Worm (Caenorhabditis elegans): Measurements from ENCODE around the gene W02G9.4.

Gene W02G9.4

ce11 chrV:2684227-2684626, 17.5 kb downstream of the W02G9.4 start:
- TF ChIP-seq tra-4 (tag; optimal IDR thresholded peaks at IDR 0.05) (no peak), flt-1 (GFP tag; IDR thresholded peaks at IDR 0.05) (no peak), tbx-37 (GFP tag; conservative IDR thresholded peaks at IDR 0.05) (no peak), ets-7 (tag; optimal IDR thresholded peaks at IDR 0.05) (no peak), aly-1 (tag; optimal IDR thresholded peaks at IDR 0.05) (no peak), hmbx-1 (tag; optimal IDR thresholded peaks at IDR 0.05) (no peak), hmg-4 (GFP tag; optimal IDR thresholded peaks at IDR 0.05) (no peak)

- TF ChIP-seq hnd-1 (tag; optimal IDR thresholded peaks at IDR 0.05): no peak
- TF ChIP-seq ceh-13 (GFP tag; optimal IDR thresholded peaks at IDR 0.05): no peak
- no peak for TF ChIP-seq ama-1 (optimal IDR thresholded peaks at IDR 0.05)
- no peak for TF ChIP-seq ets-7 (tag; optimal IDR thresholded peaks at IDR 0.05)
- TF ChIP-seq sea-1 (GFP tag; conservative IDR thresholded peaks at IDR 0.05): no peak
- no peak for TF ChIP-seq tbx-11 (GFP tag; IDR thresholded peaks at IDR 0.05)
- no peak for TF ChIP-seq hmbx-1 (tag; optimal IDR thresholded peaks at IDR 0.05)
- no peak for TF ChIP-seq ceh-36 (tag; optimal IDR thresholded peaks at IDR 0.05)
- TF ChIP-seq tbx-37 (GFP tag; conservative IDR thresholded peaks at IDR 0.05): no peak
- TF ChIP-seq F13C5.2 (tag; optimal IDR thresholded peaks at IDR 0.05): no peak
- TF ChIP-seq hmg-4 (GFP tag; optimal IDR thresholded peaks at IDR 0.05): no peak
- TF ChIP-seq aly-1 (tag; optimal IDR thresholded peaks at IDR 0.05): no peak
- no peak for TF ChIP-seq scrt-1 (GFP tag; IDR thresholded peaks at IDR 0.05)
- no peak for TF ChIP-seq B0310.2 (tag; optimal IDR thresholded peaks at IDR 0.05)
- TF ChIP-seq tra-4 (tag; optimal IDR thresholded peaks at IDR 0.05): no peak
- TF ChIP-seq pes-1 (GFP tag; IDR thresholded peaks at IDR 0.05): no peak
- TF ChIP-seq flt-1 (GFP tag; IDR thresholded peaks at IDR 0.05): no peak
Measured at ce11 chrV:2688562-2688961, 21.9 kb downstream of the W02G9.4 start.

- TF ChIP-seq sea-1 (GFP tag; conservative IDR thresholded peaks at IDR 0.05) (no peak), ceh-13 (GFP tag; optimal IDR thresholded peaks at IDR 0.05) (no peak), ets-7 (tag; optimal IDR thresholded peaks at IDR 0.05) (no peak), hmg-4 (GFP tag; optimal IDR thresholded peaks at IDR 0.05) (no peak), tbx-37 (GFP tag; conservative IDR thresholded peaks at IDR 0.05) (no peak), aly-1 (tag; optimal IDR thresholded peaks at IDR 0.05) (no peak), tra-4 (tag; optimal IDR thresholded peaks at IDR 0.05) (no peak), hnd-1 (tag; optimal IDR thresholded peaks at IDR 0.05) (no peak)
Measured at ce11 chrV:2690478-2690877, 23.8 kb downstream of the W02G9.4 start.

- no peak for TF ChIP-seq ceh-13 (GFP tag; optimal IDR thresholded peaks at IDR 0.05)
- TF ChIP-seq ama-1 (optimal IDR thresholded peaks at IDR 0.05): no peak
- TF ChIP-seq tbx-11 (GFP tag; IDR thresholded peaks at IDR 0.05): no peak
- no peak for TF ChIP-seq hmg-4 (GFP tag; optimal IDR thresholded peaks at IDR 0.05)
- TF ChIP-seq hmbx-1 (tag; optimal IDR thresholded peaks at IDR 0.05): no peak
- TF ChIP-seq F13C5.2 (tag; optimal IDR thresholded peaks at IDR 0.05): no peak
- no peak for TF ChIP-seq pes-1 (GFP tag; IDR thresholded peaks at IDR 0.05)
- TF ChIP-seq flt-1 (GFP tag; IDR thresholded peaks at IDR 0.05): no peak
- no peak for TF ChIP-seq aly-1 (tag; optimal IDR thresholded peaks at IDR 0.05)
- no peak for TF ChIP-seq scrt-1 (GFP tag; IDR thresholded peaks at IDR 0.05)
- TF ChIP-seq B0310.2 (tag; optimal IDR thresholded peaks at IDR 0.05): no peak
- TF ChIP-seq tbx-37 (GFP tag; conservative IDR thresholded peaks at IDR 0.05): no peak
Measured at ce11 chrV:2690948-2691347, 24.2 kb downstream of the W02G9.4 start.

ce11 chrV:2694389-2694788, 27.7 kb downstream of the W02G9.4 start, which contains the start of gene Y45G12B.2:
Gene Y45G12B.2, plus strand, starts transcription at chrV:2694771.
- TF ChIP-seq F13C5.2 (tag; optimal IDR thresholded peaks at IDR 0.05) (peak; percentile 68), tbx-37 (GFP tag; conservative IDR thresholded peaks at IDR 0.05) (0 out of 2 replicates have a peak, but pooled peaks have one; percentile 23), sea-1 (GFP tag; conservative IDR thresholded peaks at IDR 0.05) (no peak), hmg-4 (GFP tag; optimal IDR thresholded peaks at IDR 0.05) (peak; percentile 32), ets-7 (tag; optimal IDR thresholded peaks at IDR 0.05) (no peak), hmbx-1 (tag; optimal IDR thresholded peaks at IDR 0.05) (no peak), tra-4 (tag; optimal IDR thresholded peaks at IDR 0.05) (no peak), pes-1 (GFP tag; IDR thresholded peaks at IDR 0.05) (no peak), aly-1 (tag; optimal IDR thresholded peaks at IDR 0.05) (no peak), ama-1 (optimal IDR thresholded peaks at IDR 0.05) (no peak), tbx-11 (GFP tag; IDR thresholded peaks at IDR 0.05) (peak; percentile 8; the same call in 1 of the 2 replicates), flt-1 (GFP tag; IDR thresholded peaks at IDR 0.05) (no peak; the same call in 1 of the 2 replicates), ceh-36 (tag; optimal IDR thresholded peaks at IDR 0.05) (no peak)

ce11 chrV:2695935-2696334, 29.2 kb downstream of the W02G9.4 start, which contains the start of gene Y45G12B.3:
Gene Y45G12B.3, minus strand, starts transcription at chrV:2696254.
- TF ChIP-seq sea-1 (GFP tag; conservative IDR thresholded peaks at IDR 0.05): no peak
- no peak for TF ChIP-seq scrt-1 (GFP tag; IDR thresholded peaks at IDR 0.05)
- no peak for TF ChIP-seq pes-1 (GFP tag; IDR thresholded peaks at IDR 0.05)
- no peak for TF ChIP-seq tbx-11 (GFP tag; IDR thresholded peaks at IDR 0.05)
- TF ChIP-seq hnd-1 (tag; optimal IDR thresholded peaks at IDR 0.05): no peak
- no peak for TF ChIP-seq ets-7 (tag; optimal IDR thresholded peaks at IDR 0.05)
- no peak for TF ChIP-seq flt-1 (GFP tag; IDR thresholded peaks at IDR 0.05)
- no peak for TF ChIP-seq F13C5.2 (tag; optimal IDR thresholded peaks at IDR 0.05)
- no peak for TF ChIP-seq B0310.2 (tag; optimal IDR thresholded peaks at IDR 0.05)
- TF ChIP-seq hmbx-1 (tag; optimal IDR thresholded peaks at IDR 0.05): no peak
- no peak for TF ChIP-seq tbx-37 (GFP tag; conservative IDR thresholded peaks at IDR 0.05)
- TF ChIP-seq hmg-4 (GFP tag; optimal IDR thresholded peaks at IDR 0.05): no peak
- TF ChIP-seq ceh-13 (GFP tag; optimal IDR thresholded peaks at IDR 0.05): no peak
- TF ChIP-seq ama-1 (optimal IDR thresholded peaks at IDR 0.05): no peak
- TF ChIP-seq ceh-36 (tag; optimal IDR thresholded peaks at IDR 0.05): no peak
- no peak for TF ChIP-seq tra-4 (tag; optimal IDR thresholded peaks at IDR 0.05)
- no peak for TF ChIP-seq aly-1 (tag; optimal IDR thresholded peaks at IDR 0.05)

- TF ChIP-seq B0310.2 (tag; optimal IDR thresholded peaks at IDR 0.05) (no peak), tbx-11 (GFP tag; IDR thresholded peaks at IDR 0.05) (no peak), ama-1 (optimal IDR thresholded peaks at IDR 0.05) (no peak), pes-1 (GFP tag; IDR thresholded peaks at IDR 0.05) (peak; percentile 56; the same call in 1 of the 2 replicates), sea-1 (GFP tag; conservative IDR thresholded peaks at IDR 0.05) (no peak), scrt-1 (GFP tag; IDR thresholded peaks at IDR 0.05) (no peak)
Measured at ce11 chrV:2697693-2698092, 31.0 kb downstream of the W02G9.4 start.

All from whole organism, early embryonic.